Worm (Caenorhabditis elegans): ENCODE data around the gene T11B7.5.

T11B7.5 gene

ce11 chrIV:8845922-8846321, 9.9 kb downstream of the T11B7.5 start:
- TF ChIP-seq daf-16 (GFP tag; optimal IDR thresholded peaks at IDR 0.05) = no peak
- peak; percentile 56 for TF ChIP-seq daf-16 (tag; optimal IDR thresholded peaks at IDR 0.05)
- TF ChIP-seq nhr-41 (GFP tag; IDR thresholded peaks at IDR 0.05) = no peak
- TF ChIP-seq dve-1 (tag; optimal IDR thresholded peaks at IDR 0.05; ENCODE audit: insufficient read depth) = peak; percentile 32
- no peak for TF ChIP-seq lin-38 (GFP tag; IDR thresholded peaks at IDR 0.05)
- TF ChIP-seq T20F7.1 (GFP tag; optimal IDR thresholded peaks at IDR 0.05) = peak; percentile 5
- no peak for TF ChIP-seq mes-2 (tag; optimal IDR thresholded peaks at IDR 0.05; ENCODE audit: poor library complexity, severe bottlenecking)
- no peak for TF ChIP-seq unc-130 (GFP tag; optimal IDR thresholded peaks at IDR 0.05)
- no peak for TF ChIP-seq hlh-30 (tag; optimal IDR thresholded peaks at IDR 0.05; ENCODE audit: insufficient read depth)
- TF ChIP-seq hlh-11 (tag; optimal IDR thresholded peaks at IDR 0.05) = peak; percentile 36
- no peak for TF ChIP-seq tra-1 (GFP tag; IDR thresholded peaks at IDR 0.05)
- TF ChIP-seq unc-62 (GFP tag; optimal IDR thresholded peaks at IDR 0.05 in 1 of 2) = no peak
- no peak for TF ChIP-seq unc-62 (tag; optimal IDR thresholded peaks at IDR 0.05)
- TF ChIP-seq nhr-28 (tag; optimal IDR thresholded peaks at IDR 0.05) = peak; percentile 62
- TF ChIP-seq lin-15B (tag; optimal IDR thresholded peaks at IDR 0.05) = no peak
- peak; percentile 94 for TF ChIP-seq pqm-1 (tag; optimal IDR thresholded peaks at IDR 0.05)
- peak; percentile 39; the same call in 1 of the 2 replicates for TF ChIP-seq dmd-6 (GFP tag; IDR thresholded peaks at IDR 0.05)

- TF ChIP-seq egl-43 (GFP tag; IDR thresholded peaks at IDR 0.05) (no peak), lin-39 (tag; optimal IDR thresholded peaks at IDR 0.05) (no peak), tra-1 (GFP tag; IDR thresholded peaks at IDR 0.05) (no peak), R02D3.7 (tag; optimal IDR thresholded peaks at IDR 0.05) (no peak), saeg-2 (GFP tag; IDR thresholded peaks at IDR 0.05) (no peak), aha-1 (tag) (no peak), daf-8 (GFP tag; IDR thresholded peaks at IDR 0.05) (no peak), dmd-8 (GFP tag; IDR thresholded peaks at IDR 0.05) (no peak), snpc-4 (tag; optimal IDR thresholded peaks at IDR 0.05) (no peak), ztf-7 (tag; optimal IDR thresholded peaks at IDR 0.05) (no peak), nhr-76 (tag; optimal IDR thresholded peaks at IDR 0.05) (no peak), nhr-42 (GFP tag; IDR thresholded peaks at IDR 0.05) (no peak), ctbp-1 (GFP tag; IDR thresholded peaks at IDR 0.05) (no peak), pqm-1 (tag; optimal IDR thresholded peaks at IDR 0.05) (no peak), Y48G9A.11 (GFP tag; IDR thresholded peaks at IDR 0.05) (no peak), arid-1 (GFP tag; conservative IDR thresholded peaks at IDR 0.05) (no peak), ZK337.2 (GFP tag; IDR thresholded peaks at IDR 0.05) (no peak), gei-8 (GFP tag; optimal IDR thresholded peaks at IDR 0.05) (no peak)
Observed at ce11 chrIV:8844457-8844856, 11.4 kb downstream of the T11B7.5 start, which contains the start of gene T11B7.2. Gene T11B7.2, minus strand, starts transcription at chrIV:8844557.

ce11 chrIV:8840161-8840765, 15.6 kb downstream of the T11B7.5 start, which contains the start of the genes T28C6.11 and T11B7.1:
Gene T28C6.11, minus strand, starts transcription at chrIV:8840261.
Gene T11B7.1, plus strand, starts transcription at chrIV:8840715.
- TF ChIP-seq fos-1 (tag; optimal IDR thresholded peaks at IDR 0.05) (no peak), pha-4 (GFP tag; IDR thresholded peaks at IDR 0.05) (no peak), pha-4 (tag; optimal IDR thresholded peaks at IDR 0.05) (no peak), ceh-28 (tag; optimal IDR thresholded peaks at IDR 0.05) (no peak), arid-1 (GFP tag; conservative IDR thresholded peaks at IDR 0.05) (no peak), daf-12 (tag; optimal IDR thresholded peaks at IDR 0.05) (no peak), hlh-30 (tag; optimal IDR thresholded peaks at IDR 0.05; ENCODE audit: insufficient read depth) (no peak), zip-11 (GFP tag; IDR thresholded peaks at IDR 0.05) (no peak), nhr-77 (tag; optimal IDR thresholded peaks at IDR 0.05) (no peak), daf-16 (GFP tag; optimal IDR thresholded peaks at IDR 0.05) (no peak), daf-16 (tag; optimal IDR thresholded peaks at IDR 0.05) (no peak), ceh-82 (tag; optimal IDR thresholded peaks at IDR 0.05) (no peak), lir-3 (tag; optimal IDR thresholded peaks at IDR 0.05) (no peak), egl-43 (GFP tag; IDR thresholded peaks at IDR 0.05) (no peak), ceh-32 (tag; optimal IDR thresholded peaks at IDR 0.05; ENCODE audit: poor library complexity) (no peak)
